Worm (Caenorhabditis elegans): ENCODE data around the gene rpl-23.

- TF ChIP-seq nhr-237 (tag; optimal IDR thresholded peaks at IDR 0.05) (no peak), nhr-12 (tag; optimal IDR thresholded peaks at IDR 0.05) (no peak)
Observed at ce11 chrIII:5750503-5750902, 44.6 kb upstream of the rpl-23 start.

Measured in whole organism, mixed stage, embryonic.